Worm (Caenorhabditis elegans) whole organism, early embryonic: ENCODE results near the gene C17C3.9.

ENCODE experiments used
- B0310.2 ChIP-seq: sonication (generic microtip); optimal IDR thresholded peaks from 2 replicates; lab custom pipeline; 2016; ENCODE audit warnings: mild to moderate bottlenecking, missing genetic modification characterization, missing compliant biosample characterization
- F13C5.2 ChIP-seq: sonication (generic microtip); optimal IDR thresholded peaks from 2 replicates; lab custom pipeline; 2017; ENCODE audit warnings: mild to moderate bottlenecking, missing genetic modification characterization, inconsistent platforms, missing compliant biosample characterization
- aly-1 ChIP-seq: sonication (generic microtip); optimal IDR thresholded peaks from 2 replicates; lab custom pipeline; 2016; ENCODE audit warnings: missing genetic modification characterization, missing compliant biosample characterization
- ama-1 ChIP-seq: fragments of 150-350 bp; optimal IDR thresholded peaks from 2 replicates; lab custom pipeline; 2014
- ceh-13 ChIP-seq: fragments of 200-800 bp; sonication (Bioruptor generic); optimal IDR thresholded peaks from 2 replicates; lab custom pipeline; 2018; ENCODE audit warnings: mild to moderate bottlenecking, missing genetic modification characterization, missing compliant biosample characterization
- ceh-36 ChIP-seq: sonication (generic microtip); optimal IDR thresholded peaks from 2 replicates; lab custom pipeline; 2016; ENCODE audit warnings: missing genetic modification characterization, inconsistent platforms, missing compliant biosample characterization
- ets-7 ChIP-seq: sonication (generic microtip); optimal IDR thresholded peaks from 2 replicates; lab custom pipeline; 2016; ENCODE audit warnings: missing genotype, missing genetic modification characterization, missing compliant biosample characterization
- flt-1 ChIP-seq: fragments of 200-800 bp; sonication (Bioruptor generic); IDR thresholded peaks from 2 replicates; pipeline ENCODE4 v1.3.6; 2022; ENCODE audit warnings: missing genetic modification characterization, missing compliant biosample characterization
- hmbx-1 ChIP-seq: sonication (generic microtip); optimal IDR thresholded peaks from 2 replicates; lab custom pipeline; 2016; ENCODE audit warnings: mild to moderate bottlenecking, missing genetic modification characterization, missing compliant biosample characterization
- hmg-4 ChIP-seq: fragments of 200-800 bp; sonication (Bioruptor generic); optimal IDR thresholded peaks from 2 replicates; lab custom pipeline; 2018; ENCODE audit warnings: mild to moderate bottlenecking, missing genetic modification characterization, missing compliant biosample characterization
- hnd-1 ChIP-seq: sonication (generic microtip); optimal IDR thresholded peaks from 2 replicates; lab custom pipeline; 2016; ENCODE audit warnings: missing genetic modification characterization, missing compliant biosample characterization
- pes-1 ChIP-seq: fragments of 200-800 bp; sonication (Bioruptor generic); IDR thresholded peaks from 2 replicates; pipeline ENCODE4 v1.3.6; 2022; ENCODE audit warnings: missing genetic modification reagents, missing genetic modification characterization, missing compliant biosample characterization
- scrt-1 ChIP-seq: fragments of 200-800 bp; sonication (Bioruptor generic); IDR thresholded peaks from 2 replicates; pipeline ENCODE4 v1.3.6; 2022; ENCODE audit warnings: missing genetic modification characterization, missing compliant biosample characterization
- sea-1 ChIP-seq: fragments of 200-800 bp; sonication (Bioruptor generic); conservative IDR thresholded peaks from 2 replicates; pipeline ENCODE4 v1.3.6; 2022; ENCODE audit warnings: missing genetic modification characterization, missing compliant biosample characterization
- tbx-11 ChIP-seq: fragments of 200-800 bp; sonication (Bioruptor generic); IDR thresholded peaks from 2 replicates; pipeline ENCODE4 v1.3.6; 2022; ENCODE audit warnings: missing genetic modification characterization, missing compliant biosample characterization
- tbx-37 ChIP-seq: fragments of 200-800 bp; sonication (Bioruptor generic); conservative IDR thresholded peaks from 2 replicates; pipeline ENCODE4 v1.3.6; 2022; ENCODE audit warnings: missing genetic modification reagents, missing genetic modification characterization, missing compliant biosample characterization
- tra-4 ChIP-seq: sonication (generic microtip); optimal IDR thresholded peaks from 2 replicates; lab custom pipeline; 2017; ENCODE audit warnings: missing genetic modification characterization, missing compliant biosample characterization

The C17C3.9 gene

ce11 chrII:5525297-5525696 lies 6.8 kb downstream of the C17C3.9 start, which contains the start of gene tbx-35:
tbx-35 (minus strand) TSS chrII:5525397.
- TF ChIP-seq hnd-1 (tag; lab: Kevin White, UChicago) (no peak), scrt-1 (GFP tag; lab: Robert Waterston, UW) (no peak), tra-4 (tag; lab: Kevin White, UChicago) (no peak), F13C5.2 (no peak), ceh-13 (no peak), aly-1 (tag; lab: Kevin White, UChicago) (no peak), pes-1 (GFP tag; lab: Robert Waterston, UW) (no peak), hmbx-1 (tag; lab: Kevin White, UChicago) (no peak), ama-1 (no peak), ceh-36 (tag; lab: Kevin White, UChicago) (no peak), tbx-37 (no peak)

ce11 chrII:5522637-5523036 lies 9.4 kb downstream of the C17C3.9 start, which contains the start of gene ZK177.11:
ZK177.11 (plus strand) TSS chrII:5522937.
- TF ChIP-seq hmbx-1 (tag; lab: Kevin White, UChicago) = no peak
- TF ChIP-seq F13C5.2 = no peak
- no peak for TF ChIP-seq pes-1 (GFP tag; lab: Robert Waterston, UW)
- TF ChIP-seq tbx-37 = no peak
- no peak for TF ChIP-seq ama-1
- TF ChIP-seq hnd-1 (tag; lab: Kevin White, UChicago) = no peak
- TF ChIP-seq hmg-4 = no peak
- TF ChIP-seq ets-7 (tag; lab: Kevin White, UChicago) = no peak
- TF ChIP-seq sea-1 (GFP tag; lab: Robert Waterston, UW) = no peak
- TF ChIP-seq ceh-36 (tag; lab: Kevin White, UChicago) = no peak
- no peak for TF ChIP-seq tbx-11 (GFP tag; lab: Robert Waterston, UW)
- no peak for TF ChIP-seq aly-1 (tag; lab: Kevin White, UChicago)

- no peak for TF ChIP-seq tbx-37
- no peak for TF ChIP-seq scrt-1 (GFP tag; lab: Robert Waterston, UW)
- TF ChIP-seq ama-1 = no peak
- TF ChIP-seq tra-4 (tag; lab: Kevin White, UChicago) = no peak
- TF ChIP-seq B0310.2 = no peak
- no peak for TF ChIP-seq ceh-13
- no peak for TF ChIP-seq hnd-1 (tag; lab: Kevin White, UChicago)
- TF ChIP-seq hmg-4 = no peak
- TF ChIP-seq ceh-36 (tag; lab: Kevin White, UChicago) = no peak
- TF ChIP-seq aly-1 (tag; lab: Kevin White, UChicago) = no peak
- no peak for TF ChIP-seq sea-1 (GFP tag; lab: Robert Waterston, UW)
- no peak for TF ChIP-seq flt-1 (GFP tag; lab: Robert Waterston, UW)
- no peak for TF ChIP-seq hmbx-1 (tag; lab: Kevin White, UChicago)
- no peak for TF ChIP-seq tbx-11 (GFP tag; lab: Robert Waterston, UW)
- TF ChIP-seq pes-1 (GFP tag; lab: Robert Waterston, UW) = no peak
- no peak for TF ChIP-seq ets-7 (tag; lab: Kevin White, UChicago)
- no peak for TF ChIP-seq F13C5.2
These were observed 10.7 kb downstream of the C17C3.9 start, which contains the start of gene ZK177.12 for ce11 chrII:5521411-5521810. ZK177.12 (plus strand) TSS chrII:5521711.

ce11 chrII:5518910-5519309 lies 13.2 kb downstream of the C17C3.9 start, which contains the start of gene ZK177.2:
ZK177.2 (plus strand) TSS chrII:5519210.
- TF ChIP-seq tbx-37 (no peak), F13C5.2 (no peak), sea-1 (GFP tag; lab: Robert Waterston, UW) (no peak), ceh-36 (tag; lab: Kevin White, UChicago) (no peak), ceh-13 (no peak), ets-7 (tag; lab: Kevin White, UChicago) (no peak), tra-4 (tag; lab: Kevin White, UChicago) (no peak), hnd-1 (tag; lab: Kevin White, UChicago) (no peak), hmbx-1 (tag; lab: Kevin White, UChicago) (no peak), flt-1 (GFP tag; lab: Robert Waterston, UW) (no peak), pes-1 (GFP tag; lab: Robert Waterston, UW) (no peak), ama-1 (no peak)

DNA sequence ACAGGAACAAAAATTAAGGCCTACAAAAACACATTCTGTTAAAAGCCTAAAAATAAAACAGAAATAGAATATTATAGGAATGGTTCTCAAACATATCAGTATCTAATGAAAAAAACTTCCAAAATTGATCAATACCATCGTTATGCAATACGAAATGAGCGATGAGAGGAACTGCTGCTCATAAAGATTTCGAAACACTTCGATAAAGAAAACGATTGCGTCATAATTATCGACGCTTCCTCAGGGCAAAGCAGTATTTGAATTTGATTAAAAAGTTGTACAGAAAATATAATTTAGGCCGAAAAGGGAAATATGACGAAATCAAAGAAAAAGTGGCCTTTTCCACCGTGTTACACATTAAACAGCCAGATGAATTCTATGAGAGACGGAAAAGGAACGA lies 14.0 kb downstream of the C17C3.9 start:
- no peak for TF ChIP-seq tbx-11 (GFP tag; lab: Robert Waterston, UW)
- no peak for TF ChIP-seq B0310.2
- no peak for TF ChIP-seq tbx-37

ce11 chrII:5517643-5518042 lies 14.4 kb downstream of the C17C3.9 start, which contains the start of gene ZK177.9:
ZK177.9 (minus strand) TSS chrII:5517743.
- TF ChIP-seq hmg-4 (no peak), ama-1 (no peak), ets-7 (tag; lab: Kevin White, UChicago) (no peak), pes-1 (GFP tag; lab: Robert Waterston, UW) (no peak), flt-1 (GFP tag; lab: Robert Waterston, UW) (no peak), sea-1 (GFP tag; lab: Robert Waterston, UW) (no peak), hmbx-1 (tag; lab: Kevin White, UChicago) (no peak), ceh-36 (tag; lab: Kevin White, UChicago) (no peak), aly-1 (tag; lab: Kevin White, UChicago) (no peak), tbx-11 (GFP tag; lab: Robert Waterston, UW) (no peak), tra-4 (tag; lab: Kevin White, UChicago) (no peak), tbx-37 (no peak), hnd-1 (tag; lab: Kevin White, UChicago) (no peak), scrt-1 (GFP tag; lab: Robert Waterston, UW) (no peak), ceh-13 (no peak), F13C5.2 (no peak), B0310.2 (no peak)

- no peak for TF ChIP-seq tbx-37
- TF ChIP-seq flt-1 (GFP tag; lab: Robert Waterston, UW) = no peak
- TF ChIP-seq ets-7 (tag; lab: Kevin White, UChicago) = no peak
- TF ChIP-seq ceh-13 = no peak
- no peak for TF ChIP-seq F13C5.2
- TF ChIP-seq hnd-1 (tag; lab: Kevin White, UChicago) = no peak
- TF ChIP-seq ceh-36 (tag; lab: Kevin White, UChicago) = no peak
- TF ChIP-seq sea-1 (GFP tag; lab: Robert Waterston, UW) = no peak
- TF ChIP-seq B0310.2 = no peak
- no peak for TF ChIP-seq pes-1 (GFP tag; lab: Robert Waterston, UW)
- TF ChIP-seq hmg-4 = no peak
- no peak for TF ChIP-seq ama-1
- TF ChIP-seq scrt-1 (GFP tag; lab: Robert Waterston, UW) = no peak
- TF ChIP-seq hmbx-1 (tag; lab: Kevin White, UChicago) = no peak
These were observed 16.5 kb downstream of the C17C3.9 start, which contains the start of gene ZK177.3 for ce11 chrII:5515542-5515941. ZK177.3 (plus strand) TSS chrII:5515842.
